Fruit fly (Drosophila melanogaster) whole organism, adult: ENCODE data around the gene Cpr65Aw.

Source experiments
- Clk ChIP-seq: fragments of 200-800 bp; sonication (Bioruptor generic); optimal IDR thresholded peaks from 2 replicates; lab custom pipeline; 2017; ENCODE audit warnings: missing biosample characterization, missing genetic modification characterization
- cic ChIP-seq: fragments of 200-800 bp; sonication (Bioruptor generic); optimal IDR thresholded peaks from 2 replicates; lab custom pipeline; 2017; ENCODE audit warnings: missing biosample characterization, mild to moderate bottlenecking, missing genetic modification characterization, moderate library complexity
- kay ChIP-seq: fragments of 200-800 bp; sonication (Bioruptor generic); peaks from one replicate; lab custom pipeline; 2016; ENCODE audit warnings: missing biosample characterization, missing genetic modification characterization, borderline replicate concordance

DNA sequence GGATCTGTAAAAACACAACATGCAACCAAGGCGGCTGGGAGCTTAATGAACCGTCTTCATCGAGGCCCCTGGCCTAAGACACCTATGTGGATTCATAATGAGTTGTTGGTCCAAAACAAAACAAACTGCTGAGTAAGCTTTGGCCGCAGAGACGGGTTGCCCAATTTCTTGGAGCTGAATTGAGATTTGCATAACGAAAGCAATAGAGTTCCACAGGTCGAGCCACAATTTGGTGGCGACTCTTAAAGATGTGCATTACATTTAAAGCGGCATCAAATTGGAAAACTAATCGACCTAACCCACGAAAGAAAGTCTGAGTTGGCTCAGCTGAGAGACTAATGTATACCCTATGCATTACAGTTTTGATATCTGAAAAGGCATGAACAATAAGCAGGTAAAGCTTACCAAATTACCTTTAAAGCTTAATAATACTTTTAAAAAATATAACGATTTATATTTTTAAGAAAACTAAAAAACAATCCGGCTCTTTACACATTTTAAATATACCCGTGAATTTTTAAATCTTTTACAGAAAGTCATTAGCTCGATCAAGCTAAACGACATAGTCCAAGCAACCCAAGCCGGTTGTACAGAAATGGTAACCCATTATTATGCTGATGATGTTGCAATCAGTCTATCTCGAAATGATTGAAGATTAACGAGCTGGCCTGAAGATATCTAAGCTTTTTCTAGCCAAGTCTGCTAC, 15.3 kb upstream of the Cpr65Aw start, which contains the start of gene CG13297:
- no peak for TF ChIP-seq kay (GFP tag; lab: Kevin White, UChicago)
- no peak for TF ChIP-seq cic (GFP tag; lab: Kevin White, UChicago)
- TF ChIP-seq Clk (GFP tag; lab: Kevin White, UChicago), result no peak
